Worm (Caenorhabditis elegans): ENCODE data around the gene C18A3.10.

The C18A3.10 gene

DNA sequence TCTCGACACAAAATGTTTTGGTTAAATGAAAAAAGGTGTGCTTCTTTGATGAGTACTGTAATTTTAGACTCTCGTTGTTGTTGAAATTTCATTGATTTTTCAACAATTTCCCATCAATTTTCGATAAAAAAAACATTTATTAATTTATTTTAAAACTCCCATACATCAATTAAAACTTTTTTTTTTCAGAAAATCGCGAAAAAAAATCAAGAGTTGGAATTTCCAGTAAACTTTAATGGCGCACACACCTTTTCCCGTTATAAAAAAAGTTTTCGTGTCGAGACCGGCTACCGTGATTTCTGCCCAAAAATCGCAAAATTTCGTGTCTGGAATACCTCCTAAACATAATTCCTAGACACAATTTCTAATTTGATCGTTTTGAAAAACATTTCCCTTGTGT, 20.8 kb downstream of the C18A3.10 start, which contains the start of gene C25H3.14:
Gene C25H3.14, plus strand, starts transcription at position 301 of the 400 bp plus-strand sequence.
- TF ChIP-seq ceh-14 (tag; optimal IDR thresholded peaks at IDR 0.05) (no peak), ceh-9 (tag; optimal IDR thresholded peaks at IDR 0.05) (no peak), dve-1 (tag; optimal IDR thresholded peaks at IDR 0.05) (no peak), ceh-2 (tag; optimal IDR thresholded peaks at IDR 0.05) (no peak)

DNA sequence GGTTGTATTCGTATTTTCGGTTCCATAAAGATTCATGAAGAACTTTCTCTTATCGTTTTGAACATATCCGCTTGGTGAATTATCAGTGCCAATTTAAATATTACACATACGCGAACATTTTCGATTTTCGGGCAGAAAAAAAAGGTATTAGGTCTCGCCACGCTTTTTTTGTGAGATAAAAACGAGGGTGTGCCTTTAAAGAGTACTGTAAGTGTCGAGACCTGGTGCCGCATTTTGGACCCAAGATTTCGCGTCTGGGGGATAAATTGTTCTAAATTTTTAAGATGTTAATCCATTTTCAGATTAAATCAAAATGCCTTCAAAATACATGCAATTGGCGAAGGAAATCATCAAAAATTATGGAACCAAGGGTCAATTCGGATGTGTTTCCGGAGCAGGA, 21.8 kb downstream of the C18A3.10 start, which contains the start of gene C25H3.3:
Gene C25H3.3, plus strand, starts transcription at position 301 of the 400 bp plus-strand sequence.
- TF ChIP-seq ama-1 (optimal IDR thresholded peaks at IDR 0.05): no peak
- TF ChIP-seq pax-1 (tag; optimal IDR thresholded peaks at IDR 0.05): no peak
- TF ChIP-seq dve-1 (tag; optimal IDR thresholded peaks at IDR 0.05): no peak
- TF ChIP-seq ztf-16 (tag; optimal IDR thresholded peaks at IDR 0.05): no peak
- TF ChIP-seq K02D7.2 (tag; optimal IDR thresholded peaks at IDR 0.05): no peak
- TF ChIP-seq pros-1 (tag; optimal IDR thresholded peaks at IDR 0.05): no peak

DNA sequence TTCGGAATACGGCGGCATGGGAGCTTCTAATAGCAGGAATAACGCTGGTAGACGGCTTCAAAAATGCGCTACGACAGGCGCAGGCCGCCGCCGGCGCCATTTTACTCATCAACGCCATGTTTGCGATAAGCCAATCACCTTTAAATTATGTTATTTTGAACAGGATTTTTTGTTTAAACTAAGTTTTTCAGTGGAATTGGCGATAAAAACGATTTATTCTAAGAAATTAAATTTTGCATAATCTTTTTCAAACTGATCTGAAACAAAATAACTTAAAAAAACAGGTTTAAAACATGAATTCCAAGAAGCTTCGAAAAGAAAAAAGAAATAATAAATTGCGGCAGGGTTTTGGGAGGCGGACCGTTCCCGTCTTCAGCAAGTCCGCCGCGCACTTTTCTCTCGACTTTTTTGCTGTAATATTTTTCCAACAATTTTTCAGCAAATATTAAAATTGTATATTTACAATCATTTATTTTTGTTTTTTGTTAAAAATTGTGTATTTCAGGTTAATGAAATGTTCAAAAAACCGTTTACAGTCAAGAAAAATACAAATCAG, 24.4 kb downstream of the C18A3.10 start, which contains the start of the genes ndub-5 and eif-2D:
Gene ndub-5, minus strand, starts transcription at position 138 of the 556 bp plus-strand sequence.
Gene eif-2D, plus strand, starts transcription at position 506 of the 556 bp plus-strand sequence.
- TF ChIP-seq elt-2 (tag; optimal IDR thresholded peaks at IDR 0.05): peak; percentile 83
- TF ChIP-seq ceh-31 (tag; optimal IDR thresholded peaks at IDR 0.05): peak; percentile 33
- no peak for TF ChIP-seq zip-5 (tag; optimal IDR thresholded peaks at IDR 0.05)
- TF ChIP-seq lim-6 (tag; optimal IDR thresholded peaks at IDR 0.05): no peak
- TF ChIP-seq ceh-14 (tag; optimal IDR thresholded peaks at IDR 0.05): peak; percentile 28
- no peak for TF ChIP-seq dmd-4 (tag; optimal IDR thresholded peaks at IDR 0.05; ENCODE audit: borderline replicate concordance)
- peak; percentile 13 for TF ChIP-seq nfya-1 (tag; optimal IDR thresholded peaks at IDR 0.05)
- peak; percentile 26 for TF ChIP-seq tbx-2 (tag; optimal IDR thresholded peaks at IDR 0.05)
- TF ChIP-seq ttx-3 (tag; optimal IDR thresholded peaks at IDR 0.05): peak; percentile 8
- TF ChIP-seq pqm-1 (tag; optimal IDR thresholded peaks at IDR 0.05): no peak
- no peak for TF ChIP-seq ets-4 (tag; optimal IDR thresholded peaks at IDR 0.05)

DNA sequence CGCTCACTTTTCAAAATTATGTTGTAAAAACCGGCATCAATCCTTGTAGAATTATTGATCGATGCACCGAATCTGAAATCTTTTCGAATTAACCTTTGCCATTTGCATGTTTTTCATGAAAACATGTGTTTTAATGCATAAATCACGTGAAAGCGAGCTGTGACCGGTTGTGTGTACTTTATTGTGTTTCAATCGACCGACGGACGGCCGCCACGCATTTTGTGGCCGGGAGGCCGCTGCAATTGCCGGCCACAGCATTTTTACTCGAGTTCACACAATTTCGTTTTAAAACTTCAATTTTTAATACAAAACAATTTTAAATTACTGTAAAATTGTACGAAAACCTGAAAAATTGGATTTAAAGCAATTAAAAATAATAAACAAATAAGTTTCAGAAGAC, 26.7 kb downstream of the C18A3.10 start, which contains the start of gene C25H3.11:
Gene C25H3.11, minus strand, starts transcription at position 82 of the 400 bp plus-strand sequence.
- TF ChIP-seq ama-1 (optimal IDR thresholded peaks at IDR 0.05): peak; percentile 5
- TF ChIP-seq ceh-2 (tag; optimal IDR thresholded peaks at IDR 0.05): peak; percentile 35
- no peak for TF ChIP-seq fkh-10 (GFP tag; optimal IDR thresholded peaks at IDR 0.05)
- TF ChIP-seq unc-3 (GFP tag; conservative IDR thresholded peaks at IDR 0.05): no peak
- TF ChIP-seq unc-3 (tag; optimal IDR thresholded peaks at IDR 0.05): no peak
- peak; percentile 55 for TF ChIP-seq hlh-30 (tag; optimal IDR thresholded peaks at IDR 0.05; ENCODE audit: insufficient read depth)

DNA sequence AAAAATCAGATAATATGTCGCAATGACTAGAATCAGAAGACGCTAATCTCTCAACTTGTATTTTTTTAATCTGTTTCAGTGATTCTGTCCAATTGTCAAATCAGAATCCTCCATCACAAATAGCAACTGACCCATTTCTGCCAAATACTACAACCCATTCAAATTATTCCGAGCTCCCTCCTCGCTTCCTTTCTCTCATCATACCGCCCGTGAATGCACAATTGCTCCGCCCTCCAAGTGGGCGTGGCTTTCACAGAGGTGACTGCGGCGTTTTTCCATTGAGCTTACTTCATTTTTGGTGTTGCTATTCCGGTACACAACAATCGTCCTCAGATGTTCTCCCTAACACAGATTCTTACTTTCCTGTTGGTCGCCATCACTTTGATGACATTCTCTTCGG, 34.9 kb downstream of the C18A3.10 start, which contains the start of gene flp-27:
Gene flp-27, plus strand, starts transcription at position 301 of the 400 bp plus-strand sequence.
- TF ChIP-seq sox-2 (GFP tag; IDR thresholded peaks at IDR 0.05) (no peak), eyg-1 (tag; optimal IDR thresholded peaks at IDR 0.05) (no peak), ceh-22 (tag; optimal IDR thresholded peaks at IDR 0.05) (no peak), ceh-9 (tag; optimal IDR thresholded peaks at IDR 0.05) (no peak), ceh-24 (tag; optimal IDR thresholded peaks at IDR 0.05) (no peak), K02D7.2 (tag; optimal IDR thresholded peaks at IDR 0.05) (no peak), pha-2 (tag; optimal IDR thresholded peaks at IDR 0.05) (no peak), elt-4 (tag; optimal IDR thresholded peaks at IDR 0.05) (no peak), ceh-18 (tag; optimal IDR thresholded peaks at IDR 0.05) (no peak), pax-1 (tag; optimal IDR thresholded peaks at IDR 0.05) (no peak), ceh-19 (GFP tag; optimal IDR thresholded peaks at IDR 0.05) (no peak), pha-4 (tag; optimal IDR thresholded peaks at IDR 0.05) (no peak), ceh-6 (GFP tag; optimal IDR thresholded peaks at IDR 0.05) (no peak), ets-4 (tag; optimal IDR thresholded peaks at IDR 0.05) (no peak), C08G9.2 (tag; optimal IDR thresholded peaks at IDR 0.05) (no peak), lim-6 (tag; optimal IDR thresholded peaks at IDR 0.05) (no peak), unc-55 (GFP tag; optimal IDR thresholded peaks at IDR 0.05) (no peak), unc-42 (tag; optimal IDR thresholded peaks at IDR 0.05) (no peak)
